Worm (Caenorhabditis elegans): ENCODE measurements around the gene sdz-8.

The sdz-8 gene

ce11 chrV:11534495-11535189 lies 18.7 kb upstream of the sdz-8 start (continued):
- TF ChIP-seq nhr-12 (tag; optimal IDR thresholded peaks at IDR 0.05) (no peak), jun-1 (tag; optimal IDR thresholded peaks at IDR 0.05) (peak; percentile 49), elt-1 (tag; optimal IDR thresholded peaks at IDR 0.05) (no peak), elt-2 (tag; optimal IDR thresholded peaks at IDR 0.05) (peak; percentile 92), daf-12 (tag; optimal IDR thresholded peaks at IDR 0.05) (no peak), ceh-28 (tag; optimal IDR thresholded peaks at IDR 0.05) (no peak), R02D3.7 (tag; optimal IDR thresholded peaks at IDR 0.05) (no peak), mml-1 (tag; optimal IDR thresholded peaks at IDR 0.05) (no peak), nhr-237 (tag; optimal IDR thresholded peaks at IDR 0.05) (no peak), nhr-25 (tag; optimal IDR thresholded peaks at IDR 0.05) (peak; percentile 34)

DNA sequence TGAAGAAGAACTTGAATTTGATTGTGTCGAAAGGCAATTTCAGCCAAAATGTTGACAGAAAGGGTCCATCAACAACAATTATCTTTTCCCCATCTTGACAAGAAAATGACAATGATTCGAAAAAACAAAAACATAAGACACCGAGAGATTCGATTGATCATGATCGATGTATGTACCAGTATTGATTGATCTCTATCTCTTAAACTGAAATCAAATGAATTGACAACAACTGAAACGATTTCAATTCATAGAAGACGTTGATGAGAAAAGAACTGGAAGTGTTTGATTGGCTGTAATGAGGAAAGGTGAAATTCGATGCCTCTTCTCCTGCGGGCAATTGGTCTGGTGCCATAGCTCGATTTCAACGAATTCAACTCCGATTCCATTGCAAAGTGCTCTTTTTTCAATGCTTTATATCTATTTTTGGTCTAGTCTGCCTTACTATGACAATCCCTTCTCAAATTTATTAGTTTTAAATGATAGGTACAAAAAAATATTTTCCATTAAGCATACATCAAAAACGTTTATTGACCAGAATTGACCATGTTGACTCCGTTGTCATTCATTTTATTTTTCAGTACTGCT lies 17.5 kb upstream of the sdz-8 start:
- TF ChIP-seq tbx-2 (tag; optimal IDR thresholded peaks at IDR 0.05) = no peak
- no peak for TF ChIP-seq mdl-1 (tag; optimal IDR thresholded peaks at IDR 0.05)
- peak; percentile 41 for TF ChIP-seq elt-1 (tag; optimal IDR thresholded peaks at IDR 0.05)
- TF ChIP-seq skn-1 (tag; optimal IDR thresholded peaks at IDR 0.05) = no peak
- no peak for TF ChIP-seq nhr-25 (tag; optimal IDR thresholded peaks at IDR 0.05)
- TF ChIP-seq lin-39 (tag; optimal IDR thresholded peaks at IDR 0.05) = no peak
- TF ChIP-seq ama-1 (optimal IDR thresholded peaks at IDR 0.05) = no peak

ce11 chrV:11532964-11533363 lies 17.0 kb upstream of the sdz-8 start:
- TF ChIP-seq ztf-4 (tag; optimal IDR thresholded peaks at IDR 0.05) (no peak), nhr-237 (tag; optimal IDR thresholded peaks at IDR 0.05) (no peak), elt-3 (tag; optimal IDR thresholded peaks at IDR 0.05) (no peak), elt-2 (tag; optimal IDR thresholded peaks at IDR 0.05) (no peak), mdl-1 (tag; optimal IDR thresholded peaks at IDR 0.05) (no peak), nhr-23 (tag; optimal IDR thresholded peaks at IDR 0.05) (peak; percentile 81), fos-1 (tag; optimal IDR thresholded peaks at IDR 0.05) (no peak), sea-2 (GFP tag; optimal IDR thresholded peaks at IDR 0.05) (no peak), ztf-11 (tag; optimal IDR thresholded peaks at IDR 0.05) (no peak), nhr-25 (tag; optimal IDR thresholded peaks at IDR 0.05) (peak; percentile 95), unc-62 (GFP tag; optimal IDR thresholded peaks at IDR 0.05) (no peak), nhr-28 (tag; optimal IDR thresholded peaks at IDR 0.05) (no peak), elt-1 (tag; optimal IDR thresholded peaks at IDR 0.05) (peak; percentile 53), nhr-77 (tag; optimal IDR thresholded peaks at IDR 0.05) (no peak), tbx-2 (tag; optimal IDR thresholded peaks at IDR 0.05) (peak; percentile 7), snpc-4 (tag; optimal IDR thresholded peaks at IDR 0.05) (no peak), nhr-11 (tag; optimal IDR thresholded peaks at IDR 0.05) (no peak), daf-12 (tag; optimal IDR thresholded peaks at IDR 0.05) (no peak), hmg-11 (tag; optimal IDR thresholded peaks at IDR 0.05) (no peak), nhr-76 (tag; optimal IDR thresholded peaks at IDR 0.05) (no peak), lsy-12 (tag; optimal IDR thresholded peaks at IDR 0.05) (no peak), eor-1 (tag; optimal IDR thresholded peaks at IDR 0.05) (no peak), R02D3.7 (tag; optimal IDR thresholded peaks at IDR 0.05) (no peak), fkh-10 (GFP tag; optimal IDR thresholded peaks at IDR 0.05) (no peak), aly-2 (tag; optimal IDR thresholded peaks at IDR 0.05) (no peak), unc-39 (tag; optimal IDR thresholded peaks at IDR 0.05) (no peak), skn-1 (tag; optimal IDR thresholded peaks at IDR 0.05) (no peak), pqm-1 (tag; optimal IDR thresholded peaks at IDR 0.05) (no peak), mml-1 (tag; optimal IDR thresholded peaks at IDR 0.05) (no peak), jun-1 (tag; optimal IDR thresholded peaks at IDR 0.05) (no peak), nhr-12 (tag; optimal IDR thresholded peaks at IDR 0.05) (no peak), ceh-9 (tag; optimal IDR thresholded peaks at IDR 0.05) (no peak), egl-5 (tag; optimal IDR thresholded peaks at IDR 0.05) (no peak), lin-15B (tag; optimal IDR thresholded peaks at IDR 0.05) (no peak), lin-39 (tag; optimal IDR thresholded peaks at IDR 0.05) (no peak), egl-27 (tag; optimal IDR thresholded peaks at IDR 0.05) (peak; percentile 5), nfya-1 (tag; optimal IDR thresholded peaks at IDR 0.05; ENCODE audit: insufficient read depth) (no peak), zag-1 (tag; optimal IDR thresholded peaks at IDR 0.05) (no peak), fkh-2 (tag; optimal IDR thresholded peaks at IDR 0.05) (no peak), nhr-43 (tag; optimal IDR thresholded peaks at IDR 0.05; ENCODE audit: poor library complexity, severe bottlenecking) (peak; percentile 60), ceh-82 (tag; optimal IDR thresholded peaks at IDR 0.05) (no peak), ceh-16 (tag; optimal IDR thresholded peaks at IDR 0.05) (no peak), nhr-67 (tag; optimal IDR thresholded peaks at IDR 0.05) (no peak), pha-4 (tag; optimal IDR thresholded peaks at IDR 0.05) (no peak), ama-1 (optimal IDR thresholded peaks at IDR 0.05) (no peak), ceh-28 (tag; optimal IDR thresholded peaks at IDR 0.05) (no peak), ZK546.5 (tag; optimal IDR thresholded peaks at IDR 0.05) (no peak)

Measured in whole organism, L3 larva.